Worm (Caenorhabditis elegans) whole organism, mixed stage, embryonic: ENCODE data around the gene lsm-8.

Experiments
- M03D4.4 ChIP-seq: sonication (generic microtip); optimal IDR thresholded peaks from 2 replicates; lab custom pipeline; 2017; ENCODE audit warnings: mild to moderate bottlenecking, missing genetic modification characterization, missing compliant biosample characterization
- bed-3 ChIP-seq: fragments of 200-800 bp; sonication (Bioruptor generic); optimal IDR thresholded peaks from 3 replicates; lab custom pipeline; 2018; ENCODE audit warnings: mild to moderate bottlenecking, missing genetic modification characterization, moderate library complexity, missing compliant biosample characterization
- blmp-1 ChIP-seq: fragments of 150-350 bp; optimal IDR thresholded peaks from 2 replicates; lab custom pipeline; 2014; ENCODE audit warnings: missing biosample characterization, missing genetic modification characterization
- ceh-39 ChIP-seq: fragments of 150-350 bp; optimal IDR thresholded peaks from 2 replicates; lab custom pipeline; 2014; ENCODE audit warnings: missing biosample characterization, missing genetic modification characterization
- ceh-43 ChIP-seq: fragments of 200-800 bp; sonication (Bioruptor generic); optimal IDR thresholded peaks from 2 replicates; lab custom pipeline; 2018; ENCODE audit warnings: mild to moderate bottlenecking, missing genetic modification characterization, moderate library complexity, missing compliant biosample characterization
- ceh-83 ChIP-seq: fragments of 200-800 bp; sonication (Bioruptor generic); optimal IDR thresholded peaks from 2 replicates; lab custom pipeline; 2018; ENCODE audit warnings: mild to moderate bottlenecking, missing genetic modification characterization, missing compliant biosample characterization
- ces-1 ChIP-seq: fragments of 150-350 bp; optimal IDR thresholded peaks from 2 replicates; lab custom pipeline; 2014; ENCODE audit warnings: missing biosample characterization, missing genetic modification reagents, missing genetic modification characterization
- cnd-1 ChIP-seq: fragments of 200-800 bp; sonication (Bioruptor generic); optimal IDR thresholded peaks from 2 replicates; lab custom pipeline; 2018; ENCODE audit warnings: mild to moderate bottlenecking, missing genetic modification characterization, missing compliant biosample characterization
- drap-1 ChIP-seq: fragments of 200-800 bp; sonication (Bioruptor generic); optimal IDR thresholded peaks from 3 replicates; lab custom pipeline; 2018; ENCODE audit warnings: mild to moderate bottlenecking, missing genetic modification characterization, missing compliant biosample characterization
- elt-3 ChIP-seq: fragments of 150-350 bp; optimal IDR thresholded peaks from 2 replicates; lab custom pipeline; 2014; ENCODE audit warnings: missing biosample characterization, missing genetic modification characterization
- flh-1 ChIP-seq: fragments of 200-800 bp; sonication (Bioruptor generic); optimal IDR thresholded peaks from 2 replicates; lab custom pipeline; 2018; ENCODE audit warnings: mild to moderate bottlenecking, missing genetic modification characterization, moderate library complexity, missing compliant biosample characterization
- ham-2 ChIP-seq: fragments of 200-800 bp; sonication (Bioruptor generic); optimal IDR thresholded peaks from 2 replicates; lab custom pipeline; 2018; ENCODE audit warnings: mild to moderate bottlenecking, missing genetic modification characterization, missing compliant biosample characterization
- hlh-1 ChIP-seq: fragments of 150-350 bp; optimal IDR thresholded peaks from 2 replicates; lab custom pipeline; 2014; ENCODE audit warnings: missing biosample characterization, missing genetic modification reagents, missing genetic modification characterization
- lin-13 ChIP-seq: fragments of 150-350 bp; optimal IDR thresholded peaks from 2 replicates; lab custom pipeline; 2014; ENCODE audit warnings: missing biosample characterization, missing genetic modification characterization
- lin-32 ChIP-seq: fragments of 200-800 bp; sonication (Bioruptor generic); optimal IDR thresholded peaks from 2 replicates; lab custom pipeline; 2018; ENCODE audit warnings: mild to moderate bottlenecking, missing genetic modification characterization, missing compliant biosample characterization
- lsy-2 ChIP-seq: fragments of 150-350 bp; optimal IDR thresholded peaks from 2 replicates; lab custom pipeline; 2014; ENCODE audit warnings: missing biosample characterization, missing genetic modification characterization
- mab-5 ChIP-seq: fragments of 150-350 bp; optimal IDR thresholded peaks from 2 replicates; lab custom pipeline; 2014; ENCODE audit warnings: missing biosample characterization, missing genetic modification characterization
- mep-1 ChIP-seq: fragments of 150-350 bp; optimal IDR thresholded peaks from 2 replicates; lab custom pipeline; 2017; ENCODE audit warnings: missing biosample characterization, missing genetic modification reagents, missing genetic modification characterization, inconsistent platforms
- mls-2 ChIP-seq: sonication (generic microtip); optimal IDR thresholded peaks from 2 replicates; lab custom pipeline; 2016; ENCODE audit warnings: mild to moderate bottlenecking, missing genetic modification characterization, moderate library complexity, missing compliant biosample characterization
- nhr-2 ChIP-seq: fragments of 150-350 bp; optimal IDR thresholded peaks from 2 replicates; lab custom pipeline; 2014; ENCODE audit warnings: missing biosample characterization, missing genetic modification characterization
- nhr-237 ChIP-seq: fragments of 150-350 bp; optimal IDR thresholded peaks from 2 replicates; lab custom pipeline; 2014; ENCODE audit warnings: missing biosample characterization, missing genetic modification characterization
- nhr-28 ChIP-seq: fragments of 150-350 bp; optimal IDR thresholded peaks from 2 replicates; lab custom pipeline; 2014; ENCODE audit warnings: missing biosample characterization, missing genetic modification characterization
- nhr-76 ChIP-seq: sonication (generic microtip); optimal IDR thresholded peaks from 2 replicates; lab custom pipeline; 2017; ENCODE audit warnings: missing biosample characterization, missing genetic modification characterization
- pha-4 ChIP-seq: fragments of 150-350 bp; optimal IDR thresholded peaks from 2 replicates; lab custom pipeline; 2018; ENCODE audit warnings: missing biosample characterization, missing genetic modification reagents, missing genetic modification characterization
- snpc-4 ChIP-seq: fragments of 150-350 bp; optimal IDR thresholded peaks from 2 replicates; lab custom pipeline; 2014; ENCODE audit warnings: missing biosample characterization, missing genetic modification characterization
- tbx-8 ChIP-seq: fragments of 200-800 bp; sonication (Bioruptor generic); optimal IDR thresholded peaks from 2 replicates; lab custom pipeline; 2018; ENCODE audit warnings: mild to moderate bottlenecking, missing genetic modification characterization, moderate library complexity, missing compliant biosample characterization
- unc-120 ChIP-seq: sonication (generic microtip); optimal IDR thresholded peaks from 2 replicates; lab custom pipeline; 2017; ENCODE audit warnings: missing genetic modification characterization, missing compliant biosample characterization; ENCODE audit not compliant: poor library complexity, severe bottlenecking
- unc-39 ChIP-seq: fragments of 150-350 bp; optimal IDR thresholded peaks from 2 replicates; lab custom pipeline; 2014; ENCODE audit warnings: missing biosample characterization, missing genetic modification characterization
- unc-62 ChIP-seq: fragments of 150-350 bp; optimal IDR thresholded peaks from 2 replicates; lab custom pipeline; 2014; ENCODE audit warnings: missing biosample characterization, missing genetic modification reagents, missing genetic modification characterization
- zip-8 ChIP-seq: fragments of 150-350 bp; optimal IDR thresholded peaks from 2 replicates; lab custom pipeline; 2014; ENCODE audit warnings: missing biosample characterization, missing genetic modification characterization
- ztf-11 ChIP-seq: fragments of 150-350 bp; optimal IDR thresholded peaks from 2 replicates; lab custom pipeline; 2014; ENCODE audit warnings: missing biosample characterization, missing genetic modification characterization

The lsm-8 gene

DNA sequence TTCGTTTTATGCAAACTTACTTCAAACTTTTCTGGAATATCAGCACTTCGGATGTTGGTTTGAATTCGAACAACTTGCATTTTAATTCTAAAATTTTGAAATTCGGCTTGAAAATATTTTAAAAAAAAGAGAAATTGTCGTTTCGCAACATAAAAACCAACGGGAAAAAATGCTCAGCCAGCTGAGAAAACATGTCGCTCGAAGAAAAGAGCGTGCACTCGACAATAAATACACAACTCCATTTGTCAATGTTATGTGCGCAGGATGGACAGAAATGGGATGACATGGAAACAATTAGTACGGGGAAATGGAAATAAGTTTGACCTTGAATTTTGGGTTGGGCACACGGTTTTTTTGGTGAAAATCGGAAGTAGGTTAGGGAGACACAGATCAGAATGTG, 9.6 kb downstream of the lsm-8 start, which contains the start of gene mif-4:
Gene mif-4, minus strand, starts transcription at position 87 of the 400 bp plus-strand sequence.
- TF ChIP-seq cnd-1 (tag; lab: Kevin White, UChicago): no peak
- TF ChIP-seq nhr-28 (tag; lab: Kevin White, UChicago): no peak
- TF ChIP-seq drap-1 (GFP tag; lab: Kevin White, UChicago): no peak
- TF ChIP-seq ces-1: peak; percentile 9

- peak; percentile 15 for TF ChIP-seq cnd-1 (tag; lab: Kevin White, UChicago)
- peak; percentile 61 for TF ChIP-seq elt-3 (tag; lab: Kevin White, UChicago)
- no peak for TF ChIP-seq ztf-11
- TF ChIP-seq flh-1: no peak
- peak; percentile 20 for TF ChIP-seq mep-1 (tag; lab: Kevin White, UChicago)
- peak; percentile 39 for TF ChIP-seq unc-120 (tag; lab: Kevin White, UChicago)
- peak; percentile 77 for TF ChIP-seq ces-1
- no peak for TF ChIP-seq nhr-2 (tag; lab: Kevin White, UChicago)
- peak; percentile 4 for TF ChIP-seq blmp-1 (tag; lab: Kevin White, UChicago)
- TF ChIP-seq nhr-76 (tag; lab: Kevin White, UChicago): no peak
- peak; percentile 39 for TF ChIP-seq lsy-2 (tag; lab: Kevin White, UChicago)
- no peak for TF ChIP-seq ceh-39 (tag; lab: Kevin White, UChicago)
- peak; percentile 0 for TF ChIP-seq drap-1 (GFP tag; lab: Kevin White, UChicago)
- TF ChIP-seq mab-5: no peak
- TF ChIP-seq nhr-28 (tag; lab: Kevin White, UChicago): no peak
- TF ChIP-seq M03D4.4 (tag; lab: Kevin White, UChicago): peak; percentile 6
- peak; percentile 43 for TF ChIP-seq zip-8 (tag; lab: Kevin White, UChicago)
- peak; percentile 22 for TF ChIP-seq lin-13
- no peak for TF ChIP-seq tbx-8
- peak; percentile 70 for TF ChIP-seq pha-4 (tag; lab: Kevin White, UChicago)
- peak; percentile 33 for TF ChIP-seq nhr-237
- TF ChIP-seq bed-3 (GFP tag; lab: Kevin White, UChicago): no peak
- TF ChIP-seq mls-2 (tag; lab: Kevin White, UChicago): no peak
- TF ChIP-seq ham-2 (GFP tag; lab: Kevin White, UChicago): peak; percentile 22
- TF ChIP-seq unc-62 (GFP tag; lab: Kevin White, UChicago): peak; percentile 78
Observed at ce11 chrIV:6336748-6337147, 10.4 kb downstream of the lsm-8 start.

DNA sequence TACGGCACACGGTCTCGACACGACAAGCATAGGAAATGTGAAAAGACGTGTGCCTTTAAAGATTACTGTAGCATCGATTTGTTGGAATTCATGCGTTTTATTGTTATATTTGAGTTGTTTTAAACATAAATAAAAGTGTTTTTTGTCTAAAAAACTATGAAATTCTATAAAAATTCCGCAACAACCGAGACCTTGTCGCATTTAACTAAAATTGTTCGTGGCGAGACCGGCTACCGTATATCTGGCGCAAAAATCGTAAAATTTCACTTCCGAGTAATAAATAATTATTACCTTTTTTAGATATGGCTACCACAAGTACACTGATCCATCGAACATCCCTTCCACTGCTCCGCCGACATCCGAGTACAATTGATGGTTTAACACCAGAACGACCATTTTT, 11.0 kb downstream of the lsm-8 start, which contains the start of gene ipla-6:
Gene ipla-6, plus strand, starts transcription at position 301 of the 400 bp plus-strand sequence.
- no peak for TF ChIP-seq mep-1 (tag; lab: Kevin White, UChicago)
- no peak for TF ChIP-seq M03D4.4 (tag; lab: Kevin White, UChicago)
- no peak for TF ChIP-seq lin-32 (GFP tag; lab: Kevin White, UChicago)
- TF ChIP-seq ham-2 (GFP tag; lab: Kevin White, UChicago): no peak
- no peak for TF ChIP-seq ceh-39 (tag; lab: Kevin White, UChicago)
- no peak for TF ChIP-seq lsy-2 (tag; lab: Kevin White, UChicago)
- TF ChIP-seq, all 35 proteins: peak for 0

DNA sequence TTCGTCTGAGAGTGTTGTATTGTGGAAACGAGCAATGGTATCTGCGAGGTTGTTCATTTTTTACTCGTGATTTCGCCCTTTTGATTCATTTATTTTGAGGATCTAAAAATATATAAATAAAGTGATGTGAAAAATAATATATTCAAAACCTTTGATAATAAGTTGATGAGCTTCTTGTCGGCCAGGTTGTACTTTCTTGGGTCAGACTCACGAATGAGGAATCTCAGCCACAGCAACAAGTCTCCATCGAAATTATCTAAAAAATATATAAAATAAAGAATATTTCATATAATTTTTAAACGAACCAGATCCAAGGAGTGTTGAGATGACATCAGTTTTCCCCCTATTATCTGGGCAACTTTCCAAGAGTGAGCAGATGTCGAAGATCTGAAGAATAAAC, 16.1 kb downstream of the lsm-8 start, which contains the start of gene Y73B6BL.288:
Gene Y73B6BL.288, minus strand, starts transcription at position 101 of the 400 bp plus-strand sequence.
- TF ChIP-seq snpc-4 (tag; lab: Kevin White, UChicago) (no peak), nhr-28 (tag; lab: Kevin White, UChicago) (no peak), ceh-83 (GFP tag; lab: Kevin White, UChicago) (no peak), bed-3 (GFP tag; lab: Kevin White, UChicago) (no peak), cnd-1 (tag; lab: Kevin White, UChicago) (no peak), unc-120 (tag; lab: Kevin White, UChicago) (no peak), ceh-43 (GFP tag; lab: Kevin White, UChicago) (no peak), unc-39 (tag; lab: Kevin White, UChicago) (no peak), lin-13 (no peak), lsy-2 (tag; lab: Kevin White, UChicago) (no peak), unc-62 (GFP tag; lab: Kevin White, UChicago) (no peak), blmp-1 (tag; lab: Kevin White, UChicago) (no peak), lin-32 (GFP tag; lab: Kevin White, UChicago) (no peak), mls-2 (tag; lab: Kevin White, UChicago) (no peak), mep-1 (tag; lab: Kevin White, UChicago) (no peak), flh-1 (no peak), ceh-39 (tag; lab: Kevin White, UChicago) (no peak), hlh-1 (tag; lab: Kevin White, UChicago) (no peak), ces-1 (no peak)
